Worm (Caenorhabditis elegans) whole organism, early embryonic: Measurements from ENCODE around the gene F45B8.5.

ENCODE experiments used
- aly-1 ChIP-seq: sonication (generic microtip); optimal IDR thresholded peaks from 2 replicates; lab custom pipeline; 2016; ENCODE audit warnings: missing genetic modification characterization, missing compliant biosample characterization
- ama-1 ChIP-seq: fragments of 150-350 bp; optimal IDR thresholded peaks from 2 replicates; lab custom pipeline; 2014
- ceh-13 ChIP-seq: fragments of 200-800 bp; sonication (Bioruptor generic); optimal IDR thresholded peaks from 2 replicates; lab custom pipeline; 2018; ENCODE audit warnings: mild to moderate bottlenecking, missing genetic modification characterization, missing compliant biosample characterization
- ets-7 ChIP-seq: sonication (generic microtip); optimal IDR thresholded peaks from 2 replicates; lab custom pipeline; 2016; ENCODE audit warnings: missing genotype, missing genetic modification characterization, missing compliant biosample characterization
- flt-1 ChIP-seq: fragments of 200-800 bp; sonication (Bioruptor generic); IDR thresholded peaks from 2 replicates; pipeline ENCODE4 v1.3.6; 2022; ENCODE audit warnings: missing genetic modification characterization, missing compliant biosample characterization
- hmbx-1 ChIP-seq: sonication (generic microtip); optimal IDR thresholded peaks from 2 replicates; lab custom pipeline; 2016; ENCODE audit warnings: mild to moderate bottlenecking, missing genetic modification characterization, missing compliant biosample characterization
- hnd-1 ChIP-seq: sonication (generic microtip); optimal IDR thresholded peaks from 2 replicates; lab custom pipeline; 2016; ENCODE audit warnings: missing genetic modification characterization, missing compliant biosample characterization
- pes-1 ChIP-seq: fragments of 200-800 bp; sonication (Bioruptor generic); IDR thresholded peaks from 2 replicates; pipeline ENCODE4 v1.3.6; 2022; ENCODE audit warnings: missing genetic modification reagents, missing genetic modification characterization, missing compliant biosample characterization
- scrt-1 ChIP-seq: fragments of 200-800 bp; sonication (Bioruptor generic); IDR thresholded peaks from 2 replicates; pipeline ENCODE4 v1.3.6; 2022; ENCODE audit warnings: missing genetic modification characterization, missing compliant biosample characterization
- sea-1 ChIP-seq: fragments of 200-800 bp; sonication (Bioruptor generic); conservative IDR thresholded peaks from 2 replicates; pipeline ENCODE4 v1.3.6; 2022; ENCODE audit warnings: missing genetic modification characterization, missing compliant biosample characterization

DNA sequence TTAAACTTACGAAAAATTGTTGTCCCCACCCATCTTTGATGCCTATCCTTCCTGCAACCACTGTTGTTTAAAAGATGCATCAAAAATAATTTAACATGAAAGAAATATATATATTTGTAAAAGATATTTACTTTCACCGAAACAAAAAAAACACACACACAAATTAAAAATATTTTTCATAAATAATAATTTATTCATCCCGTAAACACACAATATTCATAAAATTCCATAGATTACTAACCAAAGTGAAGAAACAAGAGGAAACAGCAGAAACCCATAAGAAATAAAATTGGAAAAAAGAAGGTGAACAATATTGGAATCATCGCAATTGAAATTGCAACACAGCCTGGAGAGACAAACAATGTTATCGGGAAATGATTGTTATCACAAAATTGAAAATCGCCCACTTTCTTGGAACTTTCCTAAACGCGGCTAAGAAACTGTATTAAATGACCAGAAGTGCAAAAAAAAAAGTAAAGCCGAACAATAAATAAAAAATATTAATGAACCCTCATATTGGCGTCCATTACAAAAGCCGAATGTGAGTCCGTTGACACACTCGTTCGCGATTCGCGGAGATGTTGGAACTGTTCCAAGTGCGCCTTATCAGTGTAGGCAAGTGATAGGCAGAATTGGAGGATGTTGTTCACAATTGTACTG is 38.2 kb downstream of the F45B8.5 start, which contains the start of gene slc-25A18.1:
- TF ChIP-seq ets-7 (no peak), ama-1 (lab: Kevin White, UChicago) (no peak), hnd-1 (tag; lab: Kevin White, UChicago) (no peak), flt-1 (GFP tag; lab: Robert Waterston, UW) (no peak), sea-1 (no peak), ceh-13 (GFP tag; lab: Kevin White, UChicago) (no peak), scrt-1 (no peak), aly-1 (no peak), hmbx-1 (tag; lab: Kevin White, UChicago) (no peak), pes-1 (GFP tag; lab: Robert Waterston, UW) (no peak)
